Worm (Caenorhabditis elegans) whole organism, late embryonic: ENCODE results near the gene ZK617.26.

ENCODE experiments used
- C08G9.2 ChIP-seq: sonication (generic microtip); optimal IDR thresholded peaks from 2 replicates; lab custom pipeline; 2016; ENCODE audit warnings: mild to moderate bottlenecking, missing genetic modification characterization, moderate library complexity, missing compliant biosample characterization
- F13H6.1 ChIP-seq: sonication (generic microtip); optimal IDR thresholded peaks from 2 replicates; lab custom pipeline; 2016; ENCODE audit warnings: missing genetic modification characterization, missing compliant biosample characterization
- K02D7.2 ChIP-seq: sonication (generic microtip); optimal IDR thresholded peaks from 2 replicates; lab custom pipeline; 2017; ENCODE audit warnings: mild to moderate bottlenecking, missing genetic modification characterization, missing compliant biosample characterization
- K09A11.1 ChIP-seq: sonication (generic microtip); optimal IDR thresholded peaks from 2 replicates; lab custom pipeline; 2017; ENCODE audit warnings: antibody characterized with exemption, mild to moderate bottlenecking, missing genetic modification characterization, missing compliant biosample characterization; ENCODE audit not compliant: insufficient read depth
- Y22D7AL.16 ChIP-seq: sonication (generic microtip); optimal IDR thresholded peaks from 2 replicates; lab custom pipeline; 2016; ENCODE audit warnings: missing genetic modification characterization, missing compliant biosample characterization
- ahr-1 ChIP-seq: sonication (generic microtip); optimal IDR thresholded peaks from 2 replicates; lab custom pipeline; 2016; ENCODE audit warnings: missing genetic modification characterization, missing compliant biosample characterization
- ceh-14 ChIP-seq: sonication (generic microtip); optimal IDR thresholded peaks from 2 replicates; lab custom pipeline; 2016; ENCODE audit warnings: missing genotype, missing genetic modification characterization, missing compliant biosample characterization
- ceh-19 ChIP-seq: fragments of 200-800 bp; sonication (Bioruptor generic); optimal IDR thresholded peaks from 2 replicates; lab custom pipeline; 2018; ENCODE audit warnings: mild to moderate bottlenecking, missing genetic modification characterization, missing compliant biosample characterization
- ceh-30 ChIP-seq: fragments of 150-350 bp; optimal IDR thresholded peaks from 2 replicates; lab custom pipeline; 2014; ENCODE audit warnings: missing biosample characterization, missing genetic modification characterization
- ceh-31 ChIP-seq: sonication (generic microtip); optimal IDR thresholded peaks from 2 replicates; lab custom pipeline; 2016; ENCODE audit warnings: missing genetic modification characterization, missing compliant biosample characterization
- ceh-45 ChIP-seq: fragments of 200-800 bp; sonication (Bioruptor generic); IDR thresholded peaks from 2 replicates; pipeline ENCODE4 v1.3.6; 2022; ENCODE audit warnings: missing genetic modification reagents, missing genetic modification characterization, missing compliant biosample characterization
- ceh-6 ChIP-seq: fragments of 200-800 bp; sonication (Bioruptor generic); optimal IDR thresholded peaks from 2 replicates; lab custom pipeline; 2018; ENCODE audit warnings: mild to moderate bottlenecking, missing genetic modification characterization, missing compliant biosample characterization
- ceh-9 ChIP-seq: sonication (generic microtip); optimal IDR thresholded peaks from 2 replicates; lab custom pipeline; 2016; ENCODE audit warnings: mild to moderate bottlenecking, missing genetic modification characterization, inconsistent platforms, missing compliant biosample characterization
- elt-2 ChIP-seq: sonication (generic microtip); optimal IDR thresholded peaks from 2 replicates; lab custom pipeline; 2016; ENCODE audit warnings: missing genetic modification reagents, missing genetic modification characterization, missing compliant biosample characterization
- eyg-1 ChIP-seq: sonication (generic microtip); optimal IDR thresholded peaks from 2 replicates; lab custom pipeline; 2016; ENCODE audit warnings: missing genotype, missing genetic modification characterization, missing compliant biosample characterization
- fax-1 ChIP-seq: sonication (generic microtip); optimal IDR thresholded peaks from 2 replicates; lab custom pipeline; 2016; ENCODE audit warnings: missing genotype, missing genetic modification characterization, missing compliant biosample characterization
- fkh-10 ChIP-seq: fragments of 150-350 bp; optimal IDR thresholded peaks from 2 replicates; lab custom pipeline; 2014; ENCODE audit warnings: missing biosample characterization, missing genetic modification reagents, missing genetic modification characterization
- fkh-6 ChIP-seq: sonication (generic microtip); optimal IDR thresholded peaks from 2 replicates; lab custom pipeline; 2016; ENCODE audit warnings: missing genetic modification characterization, missing compliant biosample characterization
- hlh-15 ChIP-seq: sonication (generic microtip); optimal IDR thresholded peaks from 2 replicates; lab custom pipeline; 2016; ENCODE audit warnings: missing genetic modification characterization, missing compliant biosample characterization
- hlh-6 ChIP-seq: sonication (generic microtip); optimal IDR thresholded peaks from 2 replicates; lab custom pipeline; 2016; ENCODE audit warnings: missing genotype, missing genetic modification characterization, missing compliant biosample characterization
- hlh-8 ChIP-seq: sonication (generic microtip); optimal IDR thresholded peaks from 2 replicates; lab custom pipeline; 2016; ENCODE audit warnings: missing genotype, missing genetic modification characterization, missing compliant biosample characterization
- lin-11 ChIP-seq: fragments of 200-800 bp; sonication (Bioruptor generic); optimal IDR thresholded peaks from 2 replicates; lab custom pipeline; 2018; ENCODE audit warnings: mild to moderate bottlenecking, missing genetic modification characterization, missing compliant biosample characterization
- madf-2 ChIP-seq: sonication (generic microtip); optimal IDR thresholded peaks from 2 replicates; lab custom pipeline; 2017; ENCODE audit warnings: missing genetic modification characterization, missing compliant biosample characterization
- mec-3 ChIP-seq: sonication (generic microtip); optimal IDR thresholded peaks from 2 replicates; lab custom pipeline; 2016; ENCODE audit warnings: borderline replicate concordance, missing genetic modification characterization, missing compliant biosample characterization
- nfya-1 ChIP-seq: sonication (generic microtip); optimal IDR thresholded peaks from 2 replicates; lab custom pipeline; 2017; ENCODE audit warnings: missing genetic modification characterization, mild to moderate bottlenecking, missing compliant biosample characterization, antibody characterized with exemption, moderate library complexity
- nhr-11 ChIP-seq: fragments of 150-350 bp; optimal IDR thresholded peaks from 2 replicates; lab custom pipeline; 2014; ENCODE audit warnings: missing biosample characterization, missing genetic modification characterization
- nhr-232 ChIP-seq: sonication (generic microtip); optimal IDR thresholded peaks from 2 replicates; lab custom pipeline; 2016; ENCODE audit warnings: missing genetic modification characterization, missing compliant biosample characterization
- npax-4 ChIP-seq: sonication (generic microtip); optimal IDR thresholded peaks from 2 replicates; lab custom pipeline; 2016; ENCODE audit warnings: missing genetic modification characterization, missing compliant biosample characterization
- odd-2 ChIP-seq: sonication (generic microtip); optimal IDR thresholded peaks from 2 replicates; lab custom pipeline; 2017; ENCODE audit warnings: antibody characterized with exemption, mild to moderate bottlenecking, missing genetic modification characterization, missing compliant biosample characterization
- pat-9 ChIP-seq: fragments of 200-800 bp; sonication (Bioruptor generic); optimal IDR thresholded peaks from 2 replicates; lab custom pipeline; 2018; ENCODE audit warnings: mild to moderate bottlenecking, missing genetic modification characterization, moderate library complexity, missing compliant biosample characterization
- pax-1 ChIP-seq: fragments of 150-350 bp; optimal IDR thresholded peaks from 2 replicates; lab custom pipeline; 2014; ENCODE audit warnings: missing biosample characterization, missing genetic modification characterization
- pha-2 ChIP-seq: sonication (generic microtip); optimal IDR thresholded peaks from 2 replicates; lab custom pipeline; 2017; ENCODE audit warnings: mild to moderate bottlenecking, missing genetic modification characterization, missing compliant biosample characterization
- pha-4 ChIP-seq: fragments of 150-350 bp; optimal IDR thresholded peaks from 2 replicates; lab custom pipeline; 2018; ENCODE audit warnings: missing biosample characterization, missing genetic modification reagents, missing genetic modification characterization
- ref-2 ChIP-seq: sonication (generic microtip); optimal IDR thresholded peaks from 2 replicates; lab custom pipeline; 2016; ENCODE audit warnings: missing genetic modification characterization, missing compliant biosample characterization
- rnt-1 ChIP-seq: sonication (generic microtip); optimal IDR thresholded peaks from 2 replicates; lab custom pipeline; 2016; ENCODE audit warnings: missing genetic modification characterization, missing compliant biosample characterization
- sox-2 ChIP-seq: fragments of 200-800 bp; sonication (Bioruptor generic); IDR thresholded peaks from 2 replicates; pipeline ENCODE4 v1.3.6; 2022; ENCODE audit warnings: missing genetic modification reagents, missing genetic modification characterization, missing compliant biosample characterization
- sox-4 ChIP-seq: sonication (generic microtip); optimal IDR thresholded peaks from 2 replicates; lab custom pipeline; 2017; ENCODE audit warnings: mild to moderate bottlenecking, missing genetic modification characterization, inconsistent platforms, missing compliant biosample characterization
- syd-9 ChIP-seq: sonication (generic microtip); optimal IDR thresholded peaks from 2 replicates; lab custom pipeline; 2016; ENCODE audit warnings: mild to moderate bottlenecking, missing genetic modification characterization, moderate library complexity, missing compliant biosample characterization
- ttx-3 ChIP-seq: sonication (generic microtip); optimal IDR thresholded peaks from 2 replicates; lab custom pipeline; 2016; ENCODE audit warnings: missing genetic modification reagents, missing genetic modification characterization, missing compliant biosample characterization
- unc-55 ChIP-seq: sonication (generic microtip); optimal IDR thresholded peaks from 2 replicates; lab custom pipeline; 2017; ENCODE audit warnings: missing biosample characterization, missing genetic modification reagents, missing genetic modification characterization
- zip-5 ChIP-seq: sonication (generic microtip); optimal IDR thresholded peaks from 2 replicates; lab custom pipeline; 2016; ENCODE audit warnings: missing genetic modification characterization, missing compliant biosample characterization

The ZK617.26 gene

ce11 chrIV:12029722-12030182 lies 19.0 kb upstream of the ZK617.26 start, which contains the start of gene T12G3.11:
Gene T12G3.11, minus strand, starts transcription at chrIV:12029772.
- TF ChIP-seq hlh-8 (tag; lab: Kevin White, UChicago) = no peak
- TF ChIP-seq nhr-232 (tag; lab: Kevin White, UChicago) = no peak
- no peak for TF ChIP-seq C08G9.2
- TF ChIP-seq ceh-14 (tag; lab: Kevin White, UChicago) = no peak
- no peak for TF ChIP-seq syd-9
- TF ChIP-seq ceh-6 (GFP tag; lab: Kevin White, UChicago) = no peak
- TF ChIP-seq hlh-6 (tag; lab: Kevin White, UChicago) = no peak
- no peak for TF ChIP-seq fax-1
- TF ChIP-seq ahr-1 (tag; lab: Kevin White, UChicago) = no peak
- no peak for TF ChIP-seq rnt-1 (tag; lab: Kevin White, UChicago)
- TF ChIP-seq ceh-19 (GFP tag; lab: Kevin White, UChicago) = no peak
- TF ChIP-seq pax-1 (tag; lab: Kevin White, UChicago) = no peak
- no peak for TF ChIP-seq ceh-30
- TF ChIP-seq ceh-45 (GFP tag; lab: Robert Waterston, UW) = no peak
- TF ChIP-seq elt-2 (tag; lab: Kevin White, UChicago) = no peak
- TF ChIP-seq nhr-11 (tag; lab: Kevin White, UChicago) = no peak
- no peak for TF ChIP-seq fkh-10
- no peak for TF ChIP-seq sox-2 (GFP tag; lab: Robert Waterston, UW)
- no peak for TF ChIP-seq F13H6.1 (tag; lab: Kevin White, UChicago)

DNA sequence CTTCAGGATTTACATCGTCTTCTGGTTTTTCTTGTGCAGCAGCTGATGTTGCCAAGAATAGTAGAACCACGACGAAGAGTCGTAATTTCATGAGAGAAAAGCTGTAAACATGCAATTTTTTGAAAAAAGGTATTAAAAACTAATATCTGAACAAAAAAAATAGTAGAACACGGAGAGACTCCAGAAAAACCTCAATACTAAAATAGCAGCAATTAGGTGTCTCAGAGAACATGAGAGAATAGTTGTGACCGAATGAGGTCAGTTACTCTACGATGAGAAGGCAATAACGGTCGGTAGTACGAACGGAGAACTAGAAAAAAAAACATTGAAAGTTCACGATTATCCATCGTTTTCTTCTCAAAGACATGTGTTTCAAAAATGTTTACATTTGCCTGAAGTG lies 18.3 kb upstream of the ZK617.26 start, which contains the start of gene tgn-38:
Gene tgn-38, minus strand, starts transcription at position 101 of the 400 bp plus-strand sequence.
- no peak for TF ChIP-seq nfya-1 (tag; lab: Kevin White, UChicago)
- no peak for TF ChIP-seq npax-4 (tag; lab: Kevin White, UChicago)
- TF ChIP-seq ceh-9 (tag; lab: Kevin White, UChicago) = no peak
- TF ChIP-seq ttx-3 = no peak
- no peak for TF ChIP-seq zip-5
- TF ChIP-seq ref-2 (tag; lab: Kevin White, UChicago) = no peak
- TF ChIP-seq fax-1 = no peak
- TF ChIP-seq ceh-14 (tag; lab: Kevin White, UChicago) = no peak
- TF ChIP-seq ceh-30 = no peak
- TF ChIP-seq sox-4 = no peak
- TF ChIP-seq hlh-15 (tag; lab: Kevin White, UChicago) = no peak
- no peak for TF ChIP-seq F13H6.1 (tag; lab: Kevin White, UChicago)
- no peak for TF ChIP-seq Y22D7AL.16 (tag; lab: Kevin White, UChicago)
- no peak for TF ChIP-seq pha-2
- TF ChIP-seq pat-9 = no peak
- TF ChIP-seq odd-2 (tag; lab: Kevin White, UChicago) = no peak

- TF ChIP-seq unc-55 (GFP tag; lab: Kevin White, UChicago) = no peak
- no peak for TF ChIP-seq ref-2 (tag; lab: Kevin White, UChicago)
- TF ChIP-seq eyg-1 (tag; lab: Kevin White, UChicago) = no peak
- TF ChIP-seq K09A11.1 (tag; lab: Kevin White, UChicago) = no peak
- no peak for TF ChIP-seq nfya-1 (tag; lab: Kevin White, UChicago)
- no peak for TF ChIP-seq ceh-45 (GFP tag; lab: Robert Waterston, UW)
- no peak for TF ChIP-seq madf-2
- no peak for TF ChIP-seq lin-11
- no peak for TF ChIP-seq pha-4 (tag; lab: Kevin White, UChicago)
- TF ChIP-seq hlh-8 (tag; lab: Kevin White, UChicago) = no peak
- TF ChIP-seq npax-4 (tag; lab: Kevin White, UChicago) = no peak
- no peak for TF ChIP-seq ceh-31 (tag; lab: Kevin White, UChicago)
- no peak for TF ChIP-seq K02D7.2 (tag; lab: Kevin White, UChicago)
- TF ChIP-seq mec-3 = no peak
- TF ChIP-seq fax-1 = no peak
- TF ChIP-seq fkh-6 (tag; lab: Kevin White, UChicago) = no peak
These were observed 10.6 kb upstream of the ZK617.26 start for ce11 chrIV:12021360-12021759.
